Worm (Caenorhabditis elegans): ENCODE measurements around the gene dmd-8.

- no peak for TF ChIP-seq nhr-28 (tag; optimal IDR thresholded peaks at IDR 0.05)
- no peak for TF ChIP-seq lin-39 (tag; optimal IDR thresholded peaks at IDR 0.05)
- no peak for TF ChIP-seq arid-1 (GFP tag; conservative IDR thresholded peaks at IDR 0.05)
- no peak for TF ChIP-seq Y105C5A.15 (GFP tag; IDR thresholded peaks at IDR 0.05)
- TF ChIP-seq nhr-11 (tag; optimal IDR thresholded peaks at IDR 0.05), result no peak
- TF ChIP-seq ceh-28 (tag; optimal IDR thresholded peaks at IDR 0.05), result no peak
Observed at ce11 chrV:285298-285697, 51.0 kb downstream of the dmd-8 start.

Measured in whole organism, L4 larva.